Worm (Caenorhabditis elegans) whole organism, L3 larva: ENCODE data around the gene oatr-1.

Experiments
- R02D3.7 ChIP-seq: fragments of 150-350 bp; optimal IDR thresholded peaks from 2 replicates; lab custom pipeline; 2014; ENCODE audit warnings: missing biosample characterization, missing genetic modification characterization
- ceh-82 ChIP-seq: fragments of 150-350 bp; optimal IDR thresholded peaks from 2 replicates; lab custom pipeline; 2014; ENCODE audit warnings: missing biosample characterization, missing genetic modification characterization
- elt-1 ChIP-seq: fragments of 150-350 bp; optimal IDR thresholded peaks from 2 replicates; lab custom pipeline; 2014; ENCODE audit warnings: missing biosample characterization, missing genetic modification characterization
- eor-1 ChIP-seq, 2 experiments: fragments of 150-350 bp; optimal IDR thresholded peaks; 2 replicates each; lab custom pipeline; 2014 to 2018; ENCODE audit warnings: missing biosample characterization in 2 of 2, missing genetic modification characterization in 2 of 2
- lin-39 ChIP-seq: fragments of 150-350 bp; optimal IDR thresholded peaks from 2 replicates; lab custom pipeline; 2018; ENCODE audit warnings: missing biosample characterization, missing genetic modification reagents, missing genetic modification characterization
- nfya-1 ChIP-seq: sonication (generic microtip); optimal IDR thresholded peaks from 2 replicates; lab custom pipeline; 2017; ENCODE audit warnings: missing genetic modification characterization, mild to moderate bottlenecking, missing compliant biosample characterization, antibody characterized with exemption, moderate library complexity; ENCODE audit not compliant: insufficient read depth
- nhr-12 ChIP-seq: fragments of 150-350 bp; optimal IDR thresholded peaks from 2 replicates; lab custom pipeline; 2014; ENCODE audit warnings: missing biosample characterization, missing genetic modification characterization
- nhr-25 ChIP-seq: sonication (generic microtip); optimal IDR thresholded peaks from 2 replicates; lab custom pipeline; 2017; ENCODE audit warnings: missing biosample characterization, missing genetic modification characterization
- nhr-77 ChIP-seq: fragments of 150-350 bp; optimal IDR thresholded peaks from 2 replicates; lab custom pipeline; 2014; ENCODE audit warnings: missing biosample characterization, missing genetic modification characterization
- skn-1 ChIP-seq: fragments of 150-350 bp; optimal IDR thresholded peaks from 2 replicates; lab custom pipeline; 2014; ENCODE audit warnings: missing biosample characterization, missing genetic modification characterization
- snpc-4 ChIP-seq: fragments of 150-350 bp; optimal IDR thresholded peaks from 2 replicates; lab custom pipeline; 2014; ENCODE audit warnings: missing biosample characterization, missing genetic modification characterization
- unc-39 ChIP-seq: sonication (generic microtip); optimal IDR thresholded peaks from 4 replicates; lab custom pipeline; 2017; ENCODE audit warnings: missing biosample characterization, missing genetic modification characterization

DNA sequence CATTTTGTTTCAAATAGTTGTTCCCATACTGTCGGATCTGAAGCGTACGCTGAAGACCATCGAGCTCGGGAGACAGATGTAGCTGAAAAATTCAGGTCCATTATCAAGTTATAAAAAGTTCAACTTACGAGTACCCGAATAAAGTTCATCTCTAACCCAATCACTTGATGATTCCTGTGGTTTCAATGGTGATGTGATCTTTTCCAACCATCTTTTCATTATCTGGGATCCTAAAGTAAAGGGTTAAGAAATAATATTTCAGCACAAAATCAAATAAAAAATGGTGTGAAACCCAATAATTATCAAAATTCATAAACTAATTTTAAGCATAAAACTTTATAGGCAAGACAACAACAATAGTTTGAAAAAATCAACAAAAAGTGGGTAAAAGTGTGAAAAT, 31.2 kb upstream of the oatr-1 start, which contains the start of gene C05D11.8:
- TF ChIP-seq lin-39: no peak
- no peak for TF ChIP-seq nhr-25 (tag; lab: Kevin White, UChicago)
- TF ChIP-seq nhr-77 (tag; lab: Kevin White, UChicago): no peak
- no peak for TF ChIP-seq nhr-12
- no peak for TF ChIP-seq nfya-1 (tag; lab: Kevin White, UChicago)
- TF ChIP-seq eor-1 (tag; optimal IDR thresholded peaks at IDR 0.05; lab: Kevin White, UChicago): no peak
- no peak for TF ChIP-seq skn-1
- no peak for TF ChIP-seq ceh-82
- no peak for TF ChIP-seq R02D3.7 (tag; lab: Kevin White, UChicago)
- no peak for TF ChIP-seq elt-1 (tag; lab: Kevin White, UChicago)
- TF ChIP-seq snpc-4 (tag; lab: Kevin White, UChicago): no peak
- TF ChIP-seq unc-39 (tag; lab: Kevin White, UChicago): no peak
